Fruit fly (Drosophila melanogaster) Kc167 (cell line): Measurements from ENCODE around the gene ringer.

Experiments used
- Myc ChIP-seq: fragments of >200 bp; optimal IDR thresholded peaks from 2 replicates; lab custom pipeline; 2017; ENCODE audit warnings: missing external identifiers
- Sin3A ChIP-seq: fragments of >200 bp; optimal IDR thresholded peaks from 2 replicates; lab custom pipeline; 2018; ENCODE audit warnings: missing external identifiers
- h ChIP-seq: fragments of >200 bp; optimal IDR thresholded peaks from 3 replicates; lab custom pipeline; 2018; ENCODE audit warnings: missing external identifiers
- psq ChIP-seq: fragments of >200 bp; optimal IDR thresholded peaks from 2 replicates; lab custom pipeline; 2017; ENCODE audit warnings: missing external identifiers

DNA sequence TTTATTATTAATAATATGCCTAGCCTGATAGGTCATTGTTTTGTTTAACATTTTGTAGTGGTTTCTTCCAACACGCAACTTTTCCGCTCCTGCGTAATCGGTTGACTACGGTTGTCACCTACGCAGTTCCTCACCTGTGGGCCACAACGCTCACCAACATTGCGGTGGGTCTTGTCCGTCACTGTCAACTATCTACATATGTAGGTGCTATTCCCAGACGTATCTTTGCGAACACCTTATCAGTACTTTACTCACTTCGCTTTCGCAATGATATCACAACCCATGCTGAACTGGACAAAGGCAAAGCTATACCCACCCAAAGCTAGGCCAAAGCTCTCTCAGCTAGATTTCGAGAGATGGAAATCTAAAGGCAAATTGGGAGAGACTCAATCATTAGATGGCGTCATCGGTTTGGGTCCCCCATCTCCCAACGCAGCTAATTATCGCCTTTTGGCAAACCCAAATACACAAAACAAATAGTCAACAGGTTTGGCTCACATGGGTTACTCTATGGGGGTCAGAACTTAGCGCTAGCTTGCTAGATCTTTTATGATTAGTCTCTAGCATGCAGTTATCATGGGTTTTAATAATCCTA lies 3.0 kb downstream of the ringer start:
- TF ChIP-seq Myc (lab: Kevin White, UChicago) (no peak), Sin3A (lab: Kevin White, UChicago) (no peak), psq (lab: Kevin White, UChicago) (no peak), h (lab: Kevin White, UChicago) (no peak)
